Worm (Caenorhabditis elegans) whole organism, young adult: ENCODE measurements around the gene K09C6.2.
"Not testable (repeated sequence)": the region's sequence is repeated elsewhere in the genome, so short reads cannot be mapped to it uniquely, and the experiment has no call there.

Source experiments
- T07F8.4 ChIP-seq: sonication (generic microtip); optimal IDR thresholded peaks from 2 replicates; lab custom pipeline; 2016; ENCODE audit warnings: mild to moderate bottlenecking, missing genetic modification characterization, moderate library complexity, missing compliant biosample characterization
- ama-1 ChIP-seq, 3 experiments: fragments of 150-350 bp in 1 of 3; sonication (generic microtip) in 2 of 3; optimal IDR thresholded peaks; 2 replicates each; lab custom pipeline; 2014 to 2018; ENCODE audit warnings: missing biosample characterization in 2 of 3, missing genetic modification characterization in 2 of 3, missing genetic modification reagents in 2 of 3
- die-1 ChIP-seq: sonication (generic microtip); optimal IDR thresholded peaks from 2 replicates; lab custom pipeline; 2016; ENCODE audit warnings: missing genotype, mild to moderate bottlenecking, missing genetic modification characterization, missing compliant biosample characterization
- hsf-1 ChIP-seq: fragments of 200-800 bp; sonication (Bioruptor generic); IDR thresholded peaks from 2 replicates; pipeline ENCODE4 v1.3.6; 2022; ENCODE audit warnings: missing genetic modification reagents, missing genetic modification characterization, missing compliant biosample characterization
- lin-35 ChIP-seq, 3 experiments: fragments of 150-350 bp in 2 of 3; sonication (generic microtip) in 1 of 3; optimal IDR thresholded peaks; 2 replicates each; lab custom pipeline; 2014 to 2018; ENCODE audit warnings: missing biosample characterization in 3 of 3, missing genetic modification characterization in 3 of 3, missing genetic modification reagents in 3 of 3
- nfya-2 ChIP-seq: fragments of 200-800 bp; sonication (Bioruptor generic); IDR thresholded peaks from 2 replicates; pipeline ENCODE4 v1.3.6; 2022; ENCODE audit warnings: missing genetic modification reagents, missing genetic modification characterization, missing compliant biosample characterization
- nhr-80 ChIP-seq: sonication (generic microtip); optimal IDR thresholded peaks from 2 replicates; lab custom pipeline; 2016; ENCODE audit warnings: missing genetic modification characterization, missing compliant biosample characterization
- repo-1 ChIP-seq: sonication (generic microtip); optimal IDR thresholded peaks from 2 replicates; lab custom pipeline; 2017; ENCODE audit warnings: mild to moderate bottlenecking, missing genetic modification characterization, missing compliant biosample characterization
- snpc-4 ChIP-seq, 5 experiments: fragments of 150-350 bp in 1 of 5; sonication (generic microtip) in 4 of 5; optimal IDR thresholded peaks; 2 replicates each; lab custom pipeline; 2014 to 2018; ENCODE audit warnings: missing genetic modification characterization in 5 of 5, missing biosample characterization in 3 of 5, antibody characterized with exemption in 2 of 5, mild to moderate bottlenecking in 2 of 5, missing compliant biosample characterization in 2 of 5, missing genotype in 2 of 5, moderate library complexity in 2 of 5, missing genetic modification reagents in 1 of 5
- tbp1 ChIP-seq: fragments of 200-800 bp; sonication (Bioruptor generic); optimal IDR thresholded peaks from 2 replicates; lab custom pipeline; 2018; ENCODE audit warnings: mild to moderate bottlenecking, missing genetic modification characterization, missing compliant biosample characterization
- unc-62 ChIP-seq: fragments of 150-350 bp; optimal IDR thresholded peaks from 2 replicates; lab custom pipeline; 2014; ENCODE audit warnings: missing biosample characterization, missing genetic modification reagents, missing genetic modification characterization
- ztf-25 ChIP-seq: fragments of 200-800 bp; sonication (Bioruptor generic); IDR thresholded peaks from 2 replicates; pipeline ENCODE4 v1.3.6; 2022; ENCODE audit warnings: missing genetic modification reagents, missing genetic modification characterization, missing compliant biosample characterization

ce11 chrV:890835-891234 is 34.2 kb downstream of the K09C6.2 start, which contains the start of gene srlf-22:
- not testable (repeated sequence) for TF ChIP-seq T07F8.4 (tag; lab: Kevin White, UChicago); ztf-25 (GFP tag; lab: Robert Waterston, UW); lin-35 (GFP tag; optimal IDR thresholded peaks at IDR 0.05; lab: Kevin White, UChicago); nfya-2 (GFP tag; lab: Robert Waterston, UW); hsf-1; tbp1 (GFP tag; lab: Kevin White, UChicago); nhr-80; repo-1; ama-1 (optimal IDR thresholded peaks at IDR 0.05; lab: Kevin White, UChicago); ama-1 (GFP tag; optimal IDR thresholded peaks at IDR 0.05; lab: Kevin White, UChicago); die-1 (tag; lab: Kevin White, UChicago); unc-62 (GFP tag; lab: Kevin White, UChicago); snpc-4 (GFP tag; optimal IDR thresholded peaks at IDR 0.05; lab: Kevin White, UChicago); snpc-4 (tag; optimal IDR thresholded peaks at IDR 0.05; lab: Kevin White, UChicago)
